Fruit fly (Drosophila melanogaster) whole organism: ENCODE results near the gene CG5326.

Experiments
- CG8478 ChIP-seq: fragments of >200 bp; optimal IDR thresholded peaks from 2 replicates; lab custom pipeline; 2018; ENCODE audit warnings: inconsistent platforms
- Dll ChIP-seq: fragments of >200 bp; optimal IDR thresholded peaks from 2 replicates; lab custom pipeline; 2017
- EcR ChIP-seq, 2 experiments: fragments of >200 bp; optimal IDR thresholded peaks; 2 replicates each; lab custom pipeline; 2017; ENCODE audit warnings: missing biosample characterization in 2 of 2, missing genetic modification characterization in 2 of 2, missing genetic modification reagents in 2 of 2
- pan ChIP-seq: fragments of >200 bp; optimal IDR thresholded peaks from 2 replicates; lab custom pipeline; 2017
- psq ChIP-seq: fragments of >200 bp; optimal IDR thresholded peaks from 2 replicates; lab custom pipeline; 2017
- usp ChIP-seq: fragments of >200 bp; optimal IDR thresholded peaks from 2 replicates; lab custom pipeline; 2017; ENCODE audit warnings: missing biosample characterization, missing genetic modification characterization, mixed read lengths

The CG5326 gene

DNA sequence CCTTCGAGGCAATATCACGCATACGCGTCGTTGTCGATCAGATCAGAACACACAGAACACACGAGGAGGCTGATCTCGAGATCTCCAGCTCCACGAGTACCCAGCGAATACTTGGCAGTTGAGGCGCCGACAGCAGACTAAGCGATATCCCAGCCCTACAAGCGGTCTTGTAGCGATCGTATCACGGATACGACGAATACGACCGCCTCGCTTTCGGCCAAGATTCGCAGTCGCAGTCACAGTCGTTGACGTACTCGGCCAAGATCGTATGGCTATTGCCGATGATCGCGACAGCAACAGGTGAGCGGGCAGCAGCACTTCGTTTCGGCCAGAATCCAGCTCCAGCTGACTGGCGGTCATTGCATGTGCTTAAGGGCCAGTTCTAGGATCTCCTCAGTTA, at the start of gene CG5326:
TSS of gene CG5326 (minus strand) at position 158 of the 400 bp plus-strand sequence.
- no peak for TF ChIP-seq EcR (GFP tag; optimal IDR thresholded peaks at IDR 0.05; lab: Kevin White, UChicago)
- TF ChIP-seq pan (lab: Kevin White, UChicago) = no peak
- TF ChIP-seq psq (lab: Kevin White, UChicago) = no peak
- no peak for TF ChIP-seq Dll (lab: Kevin White, UChicago)
- no peak for TF ChIP-seq usp (GFP tag; lab: Kevin White, UChicago)
- TF ChIP-seq CG8478 (lab: Kevin White, UChicago) = no peak

- TF ChIP-seq pan (lab: Kevin White, UChicago) = no peak
- no peak for TF ChIP-seq Dll (lab: Kevin White, UChicago)
- TF ChIP-seq usp (GFP tag; lab: Kevin White, UChicago) = no peak
- no peak for TF ChIP-seq CG8478 (lab: Kevin White, UChicago)
- no peak for TF ChIP-seq psq (lab: Kevin White, UChicago)
- TF ChIP-seq EcR (GFP tag; optimal IDR thresholded peaks at IDR 0.05; lab: Kevin White, UChicago) = no peak
Measured at dm6 chr3R:22589311-22589710, 49.6 kb upstream of the CG5326 start.

DNA sequence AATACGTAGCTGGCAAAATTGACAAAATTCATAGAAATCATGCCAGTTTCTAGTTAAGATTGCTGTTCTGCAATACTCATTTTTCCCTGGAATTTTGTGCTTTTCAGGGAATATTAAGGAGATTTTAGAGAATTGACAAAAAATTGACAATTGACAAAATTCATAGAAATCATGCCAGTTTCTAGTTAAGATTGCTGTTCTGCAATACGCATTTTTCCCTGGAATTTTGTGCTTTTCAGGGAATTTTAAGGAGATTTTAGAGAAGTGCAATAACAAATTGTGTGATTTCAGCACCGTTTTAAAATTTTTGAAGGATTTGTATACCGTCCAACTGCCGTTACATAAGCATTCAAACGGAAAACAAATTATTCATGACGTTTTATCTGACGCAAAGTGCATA, 49.0 kb upstream of the CG5326 start:
- TF ChIP-seq EcR (GFP tag; optimal IDR thresholded peaks at IDR 0.05; lab: Kevin White, UChicago) = no peak
- no peak for TF ChIP-seq psq (lab: Kevin White, UChicago)
- TF ChIP-seq Dll (lab: Kevin White, UChicago) = no peak
- no peak for TF ChIP-seq pan (lab: Kevin White, UChicago)
- TF ChIP-seq usp (GFP tag; lab: Kevin White, UChicago) = no peak
- no peak for TF ChIP-seq CG8478 (lab: Kevin White, UChicago)

- TF ChIP-seq psq (lab: Kevin White, UChicago) (no peak), Dll (lab: Kevin White, UChicago) (no peak), EcR (GFP tag; optimal IDR thresholded peaks at IDR 0.05; lab: Kevin White, UChicago) (no peak), CG8478 (lab: Kevin White, UChicago) (no peak), usp (GFP tag; lab: Kevin White, UChicago) (no peak)
Measured at dm6 chr3R:22587419-22587963, 47.8 kb upstream of the CG5326 start, which contains the start of gene Efa6. Gene Efa6, plus strand, starts transcription at chr3R:22587755.

DNA sequence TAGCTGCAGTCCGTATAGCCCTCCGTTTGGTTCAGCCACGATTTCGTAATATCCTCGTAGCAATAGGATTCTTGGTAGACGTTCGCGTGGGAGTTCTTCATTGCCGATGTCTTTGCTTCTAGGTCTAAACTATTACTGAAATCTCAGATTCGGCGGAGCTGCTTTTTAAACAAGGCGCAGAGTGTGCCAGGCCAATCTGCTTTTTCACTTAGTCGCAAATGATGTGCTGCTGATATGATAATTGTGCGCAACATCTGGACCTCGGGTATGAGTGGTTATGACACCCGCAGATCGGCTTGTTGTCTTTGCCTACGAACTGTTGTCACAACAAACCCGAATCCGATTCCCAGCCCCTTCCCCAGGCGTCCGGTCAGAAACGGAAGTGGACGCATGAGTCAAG, 46.8 kb upstream of the CG5326 start, which contains the start of gene btn:
TSS of gene btn (minus strand) at position 101 of the 400 bp plus-strand sequence.
- TF ChIP-seq EcR (GFP tag; optimal IDR thresholded peaks at IDR 0.05; lab: Kevin White, UChicago) (no peak), pan (lab: Kevin White, UChicago) (no peak), usp (GFP tag; lab: Kevin White, UChicago) (no peak), psq (lab: Kevin White, UChicago) (no peak), Dll (lab: Kevin White, UChicago) (no peak), CG8478 (lab: Kevin White, UChicago) (no peak)

DNA sequence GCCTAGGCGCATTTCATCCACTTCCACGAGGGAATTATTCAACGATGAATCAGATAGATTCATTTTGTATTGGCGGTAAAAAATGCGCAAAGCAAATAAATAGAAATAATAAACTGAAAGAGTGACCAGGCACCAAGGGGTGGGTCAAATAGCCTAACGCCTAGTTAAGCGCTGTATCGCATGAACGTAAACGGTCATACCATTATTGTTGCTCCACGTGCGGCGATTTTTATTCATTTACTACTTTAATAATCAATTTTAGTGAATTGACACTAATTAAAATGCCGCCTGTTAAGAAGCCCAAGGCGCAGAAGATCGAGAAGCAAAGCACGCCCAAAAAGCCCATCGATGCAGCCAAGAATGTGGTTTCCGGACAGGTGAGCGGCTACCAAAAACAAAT, 44.9 kb upstream of the CG5326 start, which contains the start of the genes CG33107 and CG6937:
TSS of gene CG33107 (minus strand) at position 137 of the 400 bp plus-strand sequence.
TSS of gene CG6937 (plus strand) at position 192 of the 400 bp plus-strand sequence.
- TF ChIP-seq psq (lab: Kevin White, UChicago) (no peak), usp (GFP tag; lab: Kevin White, UChicago) (no peak), CG8478 (lab: Kevin White, UChicago) (no peak), EcR (GFP tag; optimal IDR thresholded peaks at IDR 0.05; lab: Kevin White, UChicago) (no peak)

DNA sequence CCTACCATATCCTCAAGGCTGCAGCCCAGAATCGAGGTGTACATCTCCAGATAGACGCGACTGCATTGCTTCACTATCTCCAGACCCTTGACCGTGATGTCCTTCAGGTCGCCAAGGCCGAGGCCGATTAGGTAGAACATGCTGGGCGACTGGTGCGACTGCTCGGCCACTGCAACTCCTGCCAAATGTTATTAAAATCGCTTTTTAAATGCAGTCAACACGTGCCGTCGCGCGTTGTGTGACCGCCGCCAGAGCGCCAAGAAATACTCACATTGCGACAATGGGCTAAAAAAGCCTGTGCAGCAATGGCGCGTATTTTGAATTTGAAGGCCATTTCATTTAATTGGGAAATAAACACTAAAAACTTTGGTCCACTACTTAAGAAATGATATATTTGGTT, 43.3 kb upstream of the CG5326 start, which contains the start of gene Dph5:
TSS of gene Dph5 (minus strand) at position 245 of the 400 bp plus-strand sequence.
- no peak for TF ChIP-seq Dll (lab: Kevin White, UChicago)
- TF ChIP-seq EcR (GFP tag; optimal IDR thresholded peaks at IDR 0.05; lab: Kevin White, UChicago) = no peak
- TF ChIP-seq psq (lab: Kevin White, UChicago) = no peak
- no peak for TF ChIP-seq CG8478 (lab: Kevin White, UChicago)
- no peak for TF ChIP-seq usp (GFP tag; lab: Kevin White, UChicago)
- TF ChIP-seq pan (lab: Kevin White, UChicago) = no peak

DNA sequence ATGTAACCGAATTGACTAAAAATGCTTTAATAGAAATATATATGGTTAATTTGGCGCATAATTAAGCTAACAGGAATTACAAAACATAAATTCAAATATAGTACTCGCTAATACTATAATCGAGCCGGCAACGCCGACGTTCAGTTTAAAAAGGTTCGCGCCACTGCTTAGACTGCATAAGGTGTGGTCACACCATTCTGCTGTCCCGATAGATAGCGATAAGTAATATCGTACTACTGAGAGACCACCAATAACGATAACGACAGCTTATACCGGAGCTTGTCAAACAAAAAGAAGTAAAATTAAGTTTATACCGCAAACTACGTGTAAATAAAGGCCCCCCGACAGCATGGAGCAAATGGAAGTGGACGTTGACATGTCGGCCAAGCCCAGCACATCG, 40.8 kb upstream of the CG5326 start, which contains the start of gene CSN6:
TSS of gene CSN6 (plus strand) at position 228 of the 400 bp plus-strand sequence.
- TF ChIP-seq psq (lab: Kevin White, UChicago) (no peak), EcR (GFP tag; optimal IDR thresholded peaks at IDR 0.05; lab: Kevin White, UChicago) (no peak), Dll (lab: Kevin White, UChicago) (no peak), CG8478 (lab: Kevin White, UChicago) (no peak), usp (GFP tag; lab: Kevin White, UChicago) (no peak), pan (lab: Kevin White, UChicago) (no peak)

- TF ChIP-seq EcR (GFP tag; optimal IDR thresholded peaks at IDR 0.05; lab: Kevin White, UChicago) (no peak), psq (lab: Kevin White, UChicago) (no peak), Dll (lab: Kevin White, UChicago) (no peak), usp (GFP tag; lab: Kevin White, UChicago) (no peak), CG8478 (lab: Kevin White, UChicago) (no peak), pan (lab: Kevin White, UChicago) (no peak)
Measured at dm6 chr3R:22576979-22577378, 37.3 kb upstream of the CG5326 start.

- TF ChIP-seq pan (lab: Kevin White, UChicago) (no peak), psq (lab: Kevin White, UChicago) (no peak), Dll (lab: Kevin White, UChicago) (no peak), usp (GFP tag; lab: Kevin White, UChicago) (no peak), CG8478 (lab: Kevin White, UChicago) (no peak), EcR (GFP tag; optimal IDR thresholded peaks at IDR 0.05; lab: Kevin White, UChicago) (no peak)
Measured at dm6 chr3R:22576096-22576697, 36.5 kb upstream of the CG5326 start.

DNA sequence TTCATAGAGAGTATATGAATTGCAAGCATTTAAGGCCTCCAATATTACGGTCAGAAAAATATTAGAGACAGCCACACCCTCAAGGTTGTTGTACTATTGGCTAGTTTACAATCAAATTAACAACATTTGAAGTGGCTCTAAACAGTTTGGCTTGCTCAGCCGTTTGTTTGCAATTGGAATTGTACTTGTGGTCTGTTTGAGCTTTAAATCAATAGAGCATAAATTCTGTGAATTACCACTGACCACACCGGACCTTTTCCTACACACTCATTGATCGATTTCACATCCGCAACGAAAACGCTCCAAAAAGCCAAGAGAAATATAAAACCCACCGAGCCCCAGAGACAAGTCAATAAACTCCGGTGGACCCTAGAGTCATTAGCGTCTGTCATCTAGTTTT, 33.9 kb upstream of the CG5326 start:
- TF ChIP-seq pan (lab: Kevin White, UChicago) = no peak
- no peak for TF ChIP-seq usp (GFP tag; lab: Kevin White, UChicago)
- no peak for TF ChIP-seq Dll (lab: Kevin White, UChicago)
- TF ChIP-seq CG8478 (lab: Kevin White, UChicago) = no peak
- no peak for TF ChIP-seq EcR (GFP tag; optimal IDR thresholded peaks at IDR 0.05; lab: Kevin White, UChicago)
- TF ChIP-seq psq (lab: Kevin White, UChicago) = no peak
